Fruit fly (Drosophila melanogaster): ENCODE measurements around the gene CG32298.

The CG32298 gene

dm6 chr3L:2399788-2400187 is 9.0 kb upstream of the CG32298 start:
- TF ChIP-seq CG9705 (GFP tag; optimal IDR thresholded peaks at IDR 0.05) (no peak), dl (GFP tag; optimal IDR thresholded peaks at IDR 0.05; ENCODE audit: insufficient read depth in 1 of 2, partially characterized antibody in 2 of 2) (no peak), Mio (GFP tag; optimal IDR thresholded peaks at IDR 0.05) (no peak), woc (GFP tag; optimal IDR thresholded peaks at IDR 0.05) (no peak), rgr (GFP tag; optimal IDR thresholded peaks at IDR 0.05) (no peak), Hnf4 (GFP tag; optimal IDR thresholded peaks at IDR 0.05) (no peak), Dif (GFP tag; optimal IDR thresholded peaks at IDR 0.05; ENCODE audit: partially characterized antibody) (no peak), h (GFP tag; optimal IDR thresholded peaks at IDR 0.05) (no peak), dsf (GFP tag; optimal IDR thresholded peaks at IDR 0.05; ENCODE audit: borderline replicate concordance) (no peak), br (GFP tag; optimal IDR thresholded peaks at IDR 0.05) (no peak), Dfd (GFP tag; optimal IDR thresholded peaks at IDR 0.05) (no peak), tai (GFP tag; optimal IDR thresholded peaks at IDR 0.05) (no peak), Hr78 (GFP tag; optimal IDR thresholded peaks at IDR 0.05) (no peak)

dm6 chr3L:2398636-2399035 is 7.8 kb upstream of the CG32298 start:
- no peak for TF ChIP-seq Dfd (GFP tag; optimal IDR thresholded peaks at IDR 0.05)
- TF ChIP-seq foxo (GFP tag; optimal IDR thresholded peaks at IDR 0.05), result no peak
- TF ChIP-seq psq (GFP tag; optimal IDR thresholded peaks at IDR 0.05), result no peak
- no peak for TF ChIP-seq woc (GFP tag; optimal IDR thresholded peaks at IDR 0.05)
- TF ChIP-seq lola (GFP tag; optimal IDR thresholded peaks at IDR 0.05), result no peak
- TF ChIP-seq Myc (optimal IDR thresholded peaks at IDR 0.05), result no peak
- no peak for TF ChIP-seq Hr78 (GFP tag; optimal IDR thresholded peaks at IDR 0.05)
- no peak for TF ChIP-seq Hr83 (GFP tag; optimal IDR thresholded peaks at IDR 0.05; ENCODE audit: poor library complexity, severe bottlenecking)
- no peak for TF ChIP-seq pan (optimal IDR thresholded peaks at IDR 0.05)
- no peak for TF ChIP-seq h (GFP tag; optimal IDR thresholded peaks at IDR 0.05)
- no peak for TF ChIP-seq brk (GFP tag; optimal IDR thresholded peaks at IDR 0.05)
- no peak for TF ChIP-seq CrebA (GFP tag; optimal IDR thresholded peaks at IDR 0.05; ENCODE audit: borderline replicate concordance)

- TF ChIP-seq HLH106 (tag; optimal IDR thresholded peaks at IDR 0.05) (no peak), ey (GFP tag; optimal IDR thresholded peaks at IDR 0.05) (no peak), psq (GFP tag; optimal IDR thresholded peaks at IDR 0.05) (no peak), fru (GFP tag; optimal IDR thresholded peaks at IDR 0.05) (no peak), jim (GFP tag; optimal IDR thresholded peaks at IDR 0.05) (no peak), h (GFP tag; optimal IDR thresholded peaks at IDR 0.05) (no peak), sv (GFP tag; optimal IDR thresholded peaks at IDR 0.05) (no peak), foxo (GFP tag; optimal IDR thresholded peaks at IDR 0.05) (no peak), Jra (GFP tag; optimal IDR thresholded peaks at IDR 0.05) (no peak), Rel (GFP tag; optimal IDR thresholded peaks at IDR 0.05) (no peak), Rel (tag; optimal IDR thresholded peaks at IDR 0.05) (no peak), woc (GFP tag; optimal IDR thresholded peaks at IDR 0.05) (no peak), Dfd (GFP tag; optimal IDR thresholded peaks at IDR 0.05) (no peak)
Measured at dm6 chr3L:2397571-2398187, 6.9 kb upstream of the CG32298 start.

- TF ChIP-seq foxo (GFP tag; optimal IDR thresholded peaks at IDR 0.05), result no peak
- TF ChIP-seq lola (GFP tag; optimal IDR thresholded peaks at IDR 0.05), result no peak
- no peak for TF ChIP-seq Abd-B (GFP tag; optimal IDR thresholded peaks at IDR 0.05)
- TF ChIP-seq Rel (GFP tag; optimal IDR thresholded peaks at IDR 0.05), result no peak
- TF ChIP-seq Rel (tag; optimal IDR thresholded peaks at IDR 0.05), result no peak
- no peak for TF ChIP-seq OdsH (GFP tag; optimal IDR thresholded peaks at IDR 0.05)
- TF ChIP-seq sage (GFP tag; optimal IDR thresholded peaks at IDR 0.05), result no peak
- no peak for TF ChIP-seq ey (GFP tag; optimal IDR thresholded peaks at IDR 0.05)
- no peak for TF ChIP-seq Hr78 (GFP tag; optimal IDR thresholded peaks at IDR 0.05)
- TF ChIP-seq Dfd (GFP tag; optimal IDR thresholded peaks at IDR 0.05), result no peak
- TF ChIP-seq br (GFP tag; optimal IDR thresholded peaks at IDR 0.05), result no peak
- no peak for TF ChIP-seq Sp1 (GFP tag; optimal IDR thresholded peaks at IDR 0.05)
- no peak for TF ChIP-seq Hnf4 (GFP tag; optimal IDR thresholded peaks at IDR 0.05)
- TF ChIP-seq CrebA (GFP tag; optimal IDR thresholded peaks at IDR 0.05; ENCODE audit: borderline replicate concordance), result no peak
- no peak for TF ChIP-seq Hr83 (GFP tag; optimal IDR thresholded peaks at IDR 0.05; ENCODE audit: poor library complexity, severe bottlenecking)
- no peak for TF ChIP-seq pan (optimal IDR thresholded peaks at IDR 0.05)
- no peak for TF ChIP-seq dsf (GFP tag; optimal IDR thresholded peaks at IDR 0.05; ENCODE audit: borderline replicate concordance)
- no peak for TF ChIP-seq CG32264 (GFP tag; optimal IDR thresholded peaks at IDR 0.05)
Measured at dm6 chr3L:2392745-2393435, 2.1 kb upstream of the CG32298 start.
